Fruit fly (Drosophila melanogaster) whole organism, prepupa: Measurements from ENCODE around the gene CG4619.

ENCODE experiments used
- CG10631 ChIP-seq: fragments of 200-800 bp; sonication (Bioruptor generic); optimal IDR thresholded peaks from 2 replicates; lab custom pipeline; 2016; ENCODE audit warnings: missing biosample characterization, missing genetic modification characterization
- CG10669 ChIP-seq: fragments of 200-800 bp; sonication (Bioruptor generic); optimal IDR thresholded peaks from 3 replicates; lab custom pipeline; 2018; ENCODE audit warnings: missing biosample characterization, mild to moderate bottlenecking, missing genetic modification characterization, moderate library complexity
- CG11762 ChIP-seq: fragments of 200-800 bp; sonication (Bioruptor generic); optimal IDR thresholded peaks from 3 replicates; lab custom pipeline; 2016; ENCODE audit warnings: missing biosample characterization, missing genetic modification characterization; ENCODE audit not compliant: insufficient read depth
- CG11902 ChIP-seq: fragments of 200-800 bp; sonication (Bioruptor generic); optimal IDR thresholded peaks from 3 replicates; lab custom pipeline; 2016; ENCODE audit warnings: missing biosample characterization, missing genetic modification characterization
- CG15336 ChIP-seq: fragments of 200-800 bp; sonication (Bioruptor generic); IDR thresholded peaks from 2 replicates; pipeline ENCODE4 v1.3.6; 2022; ENCODE audit warnings: missing biosample characterization, missing genetic modification characterization
- CG1621 ChIP-seq: fragments of 200-800 bp; sonication (Bioruptor generic); optimal IDR thresholded peaks from 3 replicates; lab custom pipeline; 2018; ENCODE audit warnings: missing biosample characterization, mild to moderate bottlenecking, missing genetic modification characterization
- CG16779 ChIP-seq: fragments of 200-800 bp; sonication (Bioruptor generic); optimal IDR thresholded peaks from 3 replicates; lab custom pipeline; 2017; ENCODE audit warnings: missing biosample characterization, mild to moderate bottlenecking, missing genetic modification characterization
- CG3032 ChIP-seq: fragments of 200-800 bp; optimal IDR thresholded peaks from 2 replicates; lab custom pipeline; 2019; ENCODE audit warnings: missing biosample characterization, mild to moderate bottlenecking, missing genetic modification characterization, moderate library complexity
- CG31627 ChIP-seq: fragments of 200-800 bp; sonication (Bioruptor generic); optimal IDR thresholded peaks from 3 replicates; lab custom pipeline; 2016; ENCODE audit warnings: missing biosample characterization, missing genetic modification characterization
- CG32006 ChIP-seq: fragments of 200-800 bp; sonication (Bioruptor generic); optimal IDR thresholded peaks from 3 replicates; lab custom pipeline; 2017; ENCODE audit warnings: missing biosample characterization, mild to moderate bottlenecking, missing genetic modification characterization
- CG34406 ChIP-seq: fragments of 200-800 bp; sonication (Bioruptor generic); optimal IDR thresholded peaks from 3 replicates; lab custom pipeline; 2016; ENCODE audit warnings: missing biosample characterization, missing genetic modification characterization
- CG3919 ChIP-seq: fragments of 200-800 bp; sonication (Bioruptor generic); optimal IDR thresholded peaks from 3 replicates; lab custom pipeline; 2016; ENCODE audit warnings: missing biosample characterization, missing genetic modification characterization
- CG4318 ChIP-seq: fragments of 200-800 bp; sonication (Bioruptor generic); optimal IDR thresholded peaks from 3 replicates; lab custom pipeline; 2017; ENCODE audit warnings: missing biosample characterization, mild to moderate bottlenecking, missing genetic modification characterization
- CG6276 ChIP-seq: fragments of 200-800 bp; sonication (Bioruptor generic); optimal IDR thresholded peaks from 2 replicates; lab custom pipeline; 2017; ENCODE audit warnings: missing biosample characterization, mild to moderate bottlenecking, missing genetic modification characterization
- CG8319 ChIP-seq: fragments of 200-800 bp; sonication (Bioruptor generic); optimal IDR thresholded peaks from 3 replicates; lab custom pipeline; 2016; ENCODE audit warnings: missing biosample characterization, missing genetic modification characterization
- CG8632 ChIP-seq: fragments of 200-800 bp; sonication (Bioruptor generic); optimal IDR thresholded peaks from 3 replicates; lab custom pipeline; 2016; ENCODE audit warnings: missing biosample characterization, missing genetic modification characterization
- CG9139 ChIP-seq: fragments of 200-800 bp; sonication (Bioruptor generic); optimal IDR thresholded peaks from 3 replicates; lab custom pipeline; 2017; ENCODE audit warnings: missing biosample characterization, mild to moderate bottlenecking, missing genetic modification characterization
- Eip78C ChIP-seq: fragments of 200-800 bp; sonication (Bioruptor generic); peaks from one replicate; lab custom pipeline; 2016; ENCODE audit warnings: missing biosample characterization, missing genetic modification characterization
- Ets21C ChIP-seq: fragments of 200-800 bp; sonication (Bioruptor generic); optimal IDR thresholded peaks from 3 replicates; lab custom pipeline; 2016; ENCODE audit warnings: missing biosample characterization, missing genetic modification characterization
- Ets96B ChIP-seq: fragments of 200-800 bp; optimal IDR thresholded peaks from 2 replicates; lab custom pipeline; 2019; ENCODE audit warnings: missing biosample characterization, mild to moderate bottlenecking, missing genetic modification characterization, moderate library complexity
- Hr38 ChIP-seq: sonication (Bioruptor generic); optimal IDR thresholded peaks from 2 replicates; lab custom pipeline; 2016; ENCODE audit warnings: missing biosample characterization, missing genetic modification characterization
- Hr4 ChIP-seq: fragments of 200-800 bp; sonication (Bioruptor generic); optimal IDR thresholded peaks from 3 replicates; lab custom pipeline; 2016; ENCODE audit warnings: missing biosample characterization, missing genetic modification characterization
- Lpt ChIP-seq: fragments of 200-800 bp; sonication (Bioruptor generic); optimal IDR thresholded peaks from 3 replicates; lab custom pipeline; 2016; ENCODE audit warnings: missing biosample characterization, missing genetic modification characterization
- OdsH ChIP-seq: fragments of 200-800 bp; sonication (Bioruptor generic); optimal IDR thresholded peaks from 3 replicates; lab custom pipeline; 2016; ENCODE audit warnings: missing biosample characterization, missing genetic modification characterization
- Smox ChIP-seq: fragments of 200-800 bp; sonication (Bioruptor generic); optimal IDR thresholded peaks from 3 replicates; lab custom pipeline; 2016; ENCODE audit warnings: missing biosample characterization, missing genetic modification characterization
- Sox15 ChIP-seq: fragments of 200-800 bp; sonication (Bioruptor generic); optimal IDR thresholded peaks from 3 replicates; lab custom pipeline; 2016; ENCODE audit warnings: missing biosample characterization, missing genetic modification characterization
- achi ChIP-seq: fragments of 200-800 bp; sonication (Bioruptor generic); optimal IDR thresholded peaks from 3 replicates; lab custom pipeline; 2016; ENCODE audit warnings: missing biosample characterization, missing genetic modification characterization
- acj6 ChIP-seq: fragments of 200-800 bp; sonication (Bioruptor generic); optimal IDR thresholded peaks from 3 replicates; lab custom pipeline; 2016; ENCODE audit warnings: missing biosample characterization, missing genetic modification characterization
- cyc ChIP-seq: fragments of 200-800 bp; sonication (Bioruptor generic); optimal IDR thresholded peaks from 3 replicates; lab custom pipeline; 2016; ENCODE audit warnings: missing biosample characterization, missing genetic modification characterization
- dsx ChIP-seq: fragments of 200-800 bp; optimal IDR thresholded peaks from 3 replicates; lab custom pipeline; 2019; ENCODE audit warnings: missing biosample characterization, mild to moderate bottlenecking, missing genetic modification characterization, moderate library complexity; ENCODE audit not compliant: poor library complexity, severe bottlenecking
- eg ChIP-seq: fragments of 200-800 bp; sonication (Bioruptor generic); IDR thresholded peaks from 3 replicates; pipeline ENCODE4 v1.3.6; 2022; ENCODE audit warnings: missing biosample characterization, missing genetic modification characterization
- fd59A ChIP-seq: fragments of 200-800 bp; sonication (Bioruptor generic); optimal IDR thresholded peaks from 2 replicates; lab custom pipeline; 2017; ENCODE audit warnings: missing biosample characterization, mild to moderate bottlenecking, missing genetic modification characterization, missing genetic modification reagents
- lz ChIP-seq: fragments of 200-800 bp; sonication (Bioruptor generic); optimal IDR thresholded peaks from 3 replicates; lab custom pipeline; 2016; ENCODE audit warnings: missing biosample characterization, missing genetic modification characterization
- net ChIP-seq: fragments of 200-800 bp; sonication (Bioruptor generic); optimal IDR thresholded peaks from 3 replicates; lab custom pipeline; 2016; ENCODE audit warnings: missing biosample characterization, missing genetic modification characterization
- spab ChIP-seq: fragments of 200-800 bp; sonication (Bioruptor generic); optimal IDR thresholded peaks from 2 replicates; lab custom pipeline; 2017; ENCODE audit warnings: missing biosample characterization, mild to moderate bottlenecking, missing genetic modification characterization, missing genetic modification reagents
- ss ChIP-seq, 2 experiments: fragments of 200-800 bp; sonication (Bioruptor generic); optimal IDR thresholded peaks; 2 replicates in 1 of 2; 3 replicates in 1 of 2; lab custom pipeline; 2017 to 2018; ENCODE audit warnings: mild to moderate bottlenecking in 2 of 2, missing biosample characterization in 2 of 2, missing genetic modification characterization in 2 of 2, moderate library complexity in 1 of 2
- svp ChIP-seq: fragments of 200-800 bp; sonication (Bioruptor generic); peaks from one replicate; lab custom pipeline; 2016; ENCODE audit warnings: missing biosample characterization, missing genetic modification characterization

The CG4619 gene

DNA sequence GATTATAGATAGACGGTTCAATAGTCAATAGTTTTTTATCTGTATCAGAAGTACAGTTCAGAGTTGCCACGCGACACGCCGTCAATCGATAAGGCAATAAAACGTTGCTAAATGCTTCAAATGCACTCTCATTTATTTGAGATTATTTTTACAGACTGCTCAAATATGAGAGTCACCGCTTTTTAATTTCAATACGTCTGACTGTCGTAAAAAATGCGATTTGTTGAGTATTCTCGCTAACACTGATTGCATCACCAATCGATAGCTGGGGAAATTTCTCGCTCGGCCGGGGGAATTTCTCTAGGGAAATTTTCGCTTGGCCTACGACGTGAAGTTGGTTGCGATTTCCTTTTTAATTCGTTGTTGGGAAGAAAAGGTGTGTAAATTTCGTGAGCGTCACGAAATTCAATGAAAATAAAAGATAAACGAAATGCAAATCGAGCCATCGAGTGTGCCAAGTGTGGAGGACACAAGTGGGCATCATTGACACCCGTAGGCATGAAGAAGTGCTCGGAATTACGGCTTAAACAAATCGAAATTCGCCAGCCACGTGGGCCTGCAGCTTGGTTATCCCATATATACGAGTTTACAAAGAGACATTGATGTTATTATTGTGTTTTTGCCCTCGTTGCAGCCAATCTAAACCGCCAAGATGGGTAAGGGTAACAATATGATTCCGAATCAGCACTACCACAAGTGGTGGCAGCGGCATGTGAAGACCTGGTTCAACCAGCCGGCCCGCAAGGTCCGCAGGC is 28.5 kb downstream of the CG4619 start, which contains the start of the genes Dref and RpL13 (continued):
- TF ChIP-seq ss (GFP tag; optimal IDR thresholded peaks at IDR 0.05; lab: Kevin White, UChicago) (peak; percentile 69 to 93), CG3919 (peak; percentile 85), Ets21C (peak; percentile 53), CG1621 (tag; lab: Kevin White, UChicago) (peak; percentile 83), CG32006 (GFP tag; lab: Kevin White, UChicago) (no peak), fd59A (GFP tag; lab: Kevin White, UChicago) (peak; percentile 60), cyc (peak; percentile 75), svp (GFP tag; lab: Kevin White, UChicago) (peak; percentile 90), CG16779 (tag; lab: Kevin White, UChicago) (peak; percentile 81), CG8319 (peak; percentile 65), CG11902 (GFP tag; lab: Kevin White, UChicago) (no peak), CG10631 (GFP tag; lab: Kevin White, UChicago) (no peak), achi (GFP tag; lab: Kevin White, UChicago) (peak; percentile 82), Ets96B (tag; lab: Kevin White, UChicago) (peak; percentile 51), lz (peak; percentile 83), dsx (GFP tag; lab: Kevin White, UChicago) (peak; percentile 54), CG4318 (GFP tag; lab: Kevin White, UChicago) (no peak), OdsH (GFP tag; lab: Kevin White, UChicago) (peak; percentile 78), CG15336 (GFP tag; lab: Robert Waterston, UW) (peak; percentile 39; the same call in 1 of the 2 replicates), CG3032 (tag; lab: Kevin White, UChicago) (peak; percentile 68), CG9139 (peak; percentile 86), Sox15 (GFP tag; lab: Kevin White, UChicago) (peak; percentile 28), Lpt (GFP tag; lab: Kevin White, UChicago) (no peak), Smox (GFP tag; lab: Kevin White, UChicago) (no peak), CG8632 (GFP tag; lab: Kevin White, UChicago) (peak; percentile 84), Hr4 (GFP tag; lab: Kevin White, UChicago) (peak; percentile 73), Hr38 (no peak), spab (no peak), CG6276 (GFP tag; lab: Kevin White, UChicago) (no peak)

DNA sequence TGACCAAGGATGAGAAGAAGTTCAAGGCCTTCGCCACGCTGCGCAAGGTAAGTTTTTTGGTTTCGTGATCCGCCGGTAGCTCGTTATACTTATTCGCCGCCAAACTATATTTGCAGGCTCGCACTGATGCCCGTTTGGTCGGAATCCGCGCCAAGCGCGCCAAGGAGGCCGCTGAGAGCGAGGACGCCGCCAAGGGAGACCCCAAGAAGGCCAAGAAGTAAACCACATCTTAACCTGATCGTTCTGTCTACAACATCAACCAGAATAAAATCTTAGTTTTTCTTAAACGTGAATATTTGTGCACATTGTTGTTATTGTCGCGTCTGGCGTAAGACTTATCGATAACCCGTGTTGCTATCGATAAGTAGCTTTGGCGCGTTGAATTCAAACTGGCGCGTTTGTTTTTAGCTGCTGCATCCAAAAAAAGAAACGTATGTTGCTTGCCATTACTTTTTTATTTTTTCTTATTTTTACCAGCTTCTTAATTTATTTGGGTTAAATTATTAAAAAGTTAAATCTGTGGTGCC is 29.6 kb downstream of the CG4619 start:
- TF ChIP-seq Eip78C (GFP tag; lab: Kevin White, UChicago) (peak; percentile 10), Smox (GFP tag; lab: Kevin White, UChicago) (no peak), CG3032 (tag; lab: Kevin White, UChicago) (no peak), CG3919 (no peak), Sox15 (GFP tag; lab: Kevin White, UChicago) (no peak), CG31627 (no peak), net (GFP tag; lab: Kevin White, UChicago) (no peak), acj6 (no peak), dsx (GFP tag; lab: Kevin White, UChicago) (peak; percentile 37), CG10669 (GFP tag; lab: Kevin White, UChicago) (no peak)
- TF ChIP-seq, all 60 proteins: peak for 2

DNA sequence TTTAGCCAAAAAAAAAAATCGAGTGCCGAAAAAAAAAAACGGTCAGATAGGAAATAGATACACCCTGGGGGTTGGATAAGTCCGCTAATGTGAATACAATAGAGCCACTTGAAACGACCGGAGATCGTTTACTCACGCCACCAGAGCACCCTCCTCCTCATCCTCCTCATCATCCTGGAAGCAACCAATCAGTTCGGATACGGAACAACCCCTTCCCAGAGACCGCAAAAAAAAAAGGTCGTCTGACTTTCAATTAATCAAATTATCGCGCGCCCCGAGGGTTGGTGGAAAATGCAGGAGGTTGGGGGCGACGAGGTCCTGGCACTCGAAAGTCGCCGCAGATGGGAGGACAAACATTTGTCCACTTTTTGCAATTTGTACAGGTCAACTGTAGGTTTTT is 34.0 kb downstream of the CG4619 start:
- no peak for TF ChIP-seq CG8632 (GFP tag; lab: Kevin White, UChicago)
- TF ChIP-seq Hr38: no peak
- no peak for TF ChIP-seq CG11762 (GFP tag; lab: Kevin White, UChicago)
- no peak for TF ChIP-seq OdsH (GFP tag; lab: Kevin White, UChicago)
- no peak for TF ChIP-seq acj6
- no peak for TF ChIP-seq eg (GFP tag; lab: Robert Waterston, UW)
- TF ChIP-seq CG3032 (tag; lab: Kevin White, UChicago): no peak
- TF ChIP-seq lz: no peak
- no peak for TF ChIP-seq CG34406 (GFP tag; lab: Kevin White, UChicago)
- no peak for TF ChIP-seq svp (GFP tag; lab: Kevin White, UChicago)
